Worm (Caenorhabditis elegans): ENCODE measurements around the gene chil-12.

ce11 chrV:15193909-15194308 lies 47.5 kb upstream of the chil-12 start, which contains the start of gene Y75B12B.13:
- TF ChIP-seq W03F9.2 (tag; optimal IDR thresholded peaks at IDR 0.05) = no peak
- no peak for TF ChIP-seq him-1 (tag; optimal IDR thresholded peaks at IDR 0.05)
- no peak for TF ChIP-seq dao-5 (tag; optimal IDR thresholded peaks at IDR 0.05)

Data from whole organism, L4/young adult.